Worm (Caenorhabditis elegans) whole organism, young adult: ENCODE measurements around the gene T09F5.1.

ENCODE experiments used
- B0019.2 ChIP-seq: fragments of 200-800 bp; sonication (Bioruptor generic); conservative IDR thresholded peaks from 2 replicates; pipeline ENCODE4 v1.3.6; 2022; ENCODE audit warnings: missing genetic modification reagents, missing genetic modification characterization, missing compliant biosample characterization
- F10E7.11 ChIP-seq: sonication (generic microtip); optimal IDR thresholded peaks from 2 replicates; lab custom pipeline; 2017; ENCODE audit warnings: mild to moderate bottlenecking, missing genetic modification characterization, moderate library complexity, missing compliant biosample characterization
- F23B12.7 ChIP-seq: sonication (generic microtip); optimal IDR thresholded peaks from 2 replicates; lab custom pipeline; 2017; ENCODE audit warnings: missing genetic modification characterization, mild to moderate bottlenecking, missing compliant biosample characterization, antibody characterized with exemption, moderate library complexity; ENCODE audit not compliant: insufficient read depth
- F33H1.4 ChIP-seq: fragments of 200-800 bp; sonication (Bioruptor generic); IDR thresholded peaks from 2 replicates; pipeline ENCODE4 v1.3.6; 2022; ENCODE audit warnings: missing genetic modification reagents, missing genetic modification characterization, missing compliant biosample characterization
- F37B4.10 ChIP-seq: fragments of 200-800 bp; sonication (Bioruptor generic); IDR thresholded peaks from 2 replicates; pipeline ENCODE4 v1.3.6; 2022; ENCODE audit warnings: missing genetic modification characterization, missing compliant biosample characterization
- F49E8.2 ChIP-seq: sonication (generic microtip); optimal IDR thresholded peaks from 3 replicates; lab custom pipeline; 2017; ENCODE audit warnings: missing genetic modification characterization, mild to moderate bottlenecking, missing compliant biosample characterization, antibody characterized with exemption, moderate library complexity; ENCODE audit not compliant: insufficient read depth
- F57A8.1 ChIP-seq: fragments of 200-800 bp; sonication (Bioruptor generic); optimal IDR thresholded peaks from 2 replicates; lab custom pipeline; 2018; ENCODE audit warnings: mild to moderate bottlenecking, missing genetic modification characterization, moderate library complexity, missing compliant biosample characterization
- Y53F4B.3 ChIP-seq: fragments of 200-800 bp; sonication (Bioruptor generic); IDR thresholded peaks from 2 replicates; pipeline ENCODE4 v1.3.6; 2022; ENCODE audit warnings: missing genetic modification reagents, missing genetic modification characterization, missing compliant biosample characterization
- Y67H2A.10 ChIP-seq: fragments of 200-800 bp; sonication (Bioruptor generic); conservative IDR thresholded peaks from 2 replicates; pipeline ENCODE4 v1.3.6; 2022; ENCODE audit warnings: missing genetic modification reagents, missing genetic modification characterization, missing compliant biosample characterization
- Y79H2A.3 ChIP-seq: fragments of 200-800 bp; sonication (Bioruptor generic); conservative IDR thresholded peaks from 2 replicates; pipeline ENCODE4 v1.3.6; 2022; ENCODE audit warnings: missing genetic modification reagents, missing genetic modification characterization, missing compliant biosample characterization
- Y95B8A.8 ChIP-seq: fragments of 200-800 bp; sonication (Bioruptor generic); IDR thresholded peaks from 2 replicates; pipeline ENCODE4 v1.3.6; 2022; ENCODE audit warnings: missing genetic modification reagents, missing genetic modification characterization, missing compliant biosample characterization
- bed-2 ChIP-seq: fragments of 200-800 bp; sonication (Bioruptor generic); IDR thresholded peaks from 2 replicates; pipeline ENCODE4 v1.3.6; 2022; ENCODE audit warnings: missing genetic modification reagents, missing genetic modification characterization, missing compliant biosample characterization
- cebp-2 ChIP-seq: fragments of 200-800 bp; sonication (Bioruptor generic); IDR thresholded peaks from 2 replicates; pipeline ENCODE4 v1.3.6; 2022; ENCODE audit warnings: missing genetic modification characterization, missing compliant biosample characterization
- ceh-40 ChIP-seq: fragments of 200-800 bp; sonication (Bioruptor generic); IDR thresholded peaks from 2 replicates; pipeline ENCODE4 v1.3.6; 2022; ENCODE audit warnings: missing genetic modification characterization, missing compliant biosample characterization
- ceh-79 ChIP-seq: sonication (generic microtip); optimal IDR thresholded peaks from 2 replicates; lab custom pipeline; 2017; ENCODE audit warnings: mild to moderate bottlenecking, missing genetic modification characterization, missing compliant biosample characterization
- dox-1 ChIP-seq: fragments of 200-800 bp; sonication (Bioruptor generic); IDR thresholded peaks from 2 replicates; pipeline ENCODE4 v1.3.6; 2022; ENCODE audit warnings: missing genetic modification reagents, missing genetic modification characterization, missing compliant biosample characterization
- efl-1 ChIP-seq: fragments of 150-350 bp; optimal IDR thresholded peaks from 2 replicates; lab custom pipeline; 2014; ENCODE audit warnings: missing biosample characterization, missing genetic modification reagents, missing genetic modification characterization
- egrh-3 ChIP-seq: fragments of 200-800 bp; sonication (Bioruptor generic); IDR thresholded peaks from 2 replicates; pipeline ENCODE4 v1.3.6; 2022; ENCODE audit warnings: missing genetic modification reagents, missing genetic modification characterization, missing compliant biosample characterization
- ets-4 ChIP-seq: fragments of 200-800 bp; sonication (Bioruptor generic); optimal IDR thresholded peaks from 2 replicates; lab custom pipeline; 2018; ENCODE audit warnings: mild to moderate bottlenecking, missing genetic modification characterization, missing compliant biosample characterization
- fkh-3 ChIP-seq: sonication (generic microtip); optimal IDR thresholded peaks from 2 replicates; lab custom pipeline; 2016; ENCODE audit warnings: mild to moderate bottlenecking, missing genetic modification characterization, missing compliant biosample characterization
- hrde-1 ChIP-seq: sonication (generic microtip); optimal IDR thresholded peaks from 2 replicates; lab custom pipeline; 2016; ENCODE audit warnings: missing genetic modification characterization, mild to moderate bottlenecking, missing compliant biosample characterization, moderate library complexity, missing genotype, missing genetic modification reagents, borderline replicate concordance
- let-526 ChIP-seq: fragments of 200-800 bp; sonication (Bioruptor generic); IDR thresholded peaks from 2 replicates; pipeline ENCODE4 v1.3.6; 2022; ENCODE audit warnings: missing genetic modification reagents, missing genetic modification characterization, missing compliant biosample characterization
- let-607 ChIP-seq, 2 experiments: fragments of 200-800 bp in 1 of 2; sonication (Bioruptor generic) in 1 of 2; sonication (generic microtip) in 1 of 2; optimal IDR thresholded peaks; 2 replicates each; lab custom pipeline; 2016 to 2018; ENCODE audit warnings: mild to moderate bottlenecking in 2 of 2, missing compliant biosample characterization in 2 of 2, missing genetic modification characterization in 2 of 2, moderate library complexity in 2 of 2, missing genotype in 1 of 2
- lin-26 ChIP-seq: fragments of 200-800 bp; sonication (Bioruptor generic); IDR thresholded peaks from 2 replicates; pipeline ENCODE4 v1.3.6; 2022; ENCODE audit warnings: missing genetic modification reagents, missing genetic modification characterization, missing compliant biosample characterization
- lin-35 ChIP-seq, 3 experiments: fragments of 150-350 bp in 2 of 3; sonication (generic microtip) in 1 of 3; optimal IDR thresholded peaks; 2 replicates each; lab custom pipeline; 2014 to 2018; ENCODE audit warnings: missing biosample characterization in 3 of 3, missing genetic modification characterization in 3 of 3, missing genetic modification reagents in 3 of 3
- lin-40 ChIP-seq: sonication (generic microtip); optimal IDR thresholded peaks from 2 replicates; lab custom pipeline; 2016; ENCODE audit warnings: missing genetic modification characterization, mild to moderate bottlenecking, missing compliant biosample characterization, missing genotype, missing genetic modification reagents
- lin-54 ChIP-seq: fragments of 200-800 bp; sonication (Bioruptor generic); optimal IDR thresholded peaks from 2 replicates; lab custom pipeline; 2018; ENCODE audit warnings: mild to moderate bottlenecking, missing genetic modification characterization, missing compliant biosample characterization
- lir-1 ChIP-seq: fragments of 200-800 bp; sonication (Bioruptor generic); conservative IDR thresholded peaks from 2 replicates; pipeline ENCODE4 v1.3.6; 2022; ENCODE audit warnings: missing genetic modification reagents, missing genetic modification characterization, missing compliant biosample characterization
- lsl-1 ChIP-seq: fragments of 200-800 bp; sonication (Bioruptor generic); optimal IDR thresholded peaks from 2 replicates; lab custom pipeline; 2018; ENCODE audit warnings: mild to moderate bottlenecking, missing genetic modification characterization, moderate library complexity, missing compliant biosample characterization
- madf-3 ChIP-seq: fragments of 200-800 bp; sonication (Bioruptor generic); IDR thresholded peaks from 2 replicates; pipeline ENCODE4 v1.3.6; 2022; ENCODE audit warnings: missing genetic modification reagents, missing genetic modification characterization, missing compliant biosample characterization
- nfya-1 ChIP-seq: sonication (generic microtip); optimal IDR thresholded peaks from 2 replicates; lab custom pipeline; 2017; ENCODE audit warnings: antibody characterized with exemption, missing compliant biosample characterization, missing genetic modification characterization, borderline replicate concordance; ENCODE audit not compliant: insufficient read depth
- nfya-2 ChIP-seq: fragments of 200-800 bp; sonication (Bioruptor generic); IDR thresholded peaks from 2 replicates; pipeline ENCODE4 v1.3.6; 2022; ENCODE audit warnings: missing genetic modification reagents, missing genetic modification characterization, missing compliant biosample characterization
- nhr-80 ChIP-seq: sonication (generic microtip); optimal IDR thresholded peaks from 2 replicates; lab custom pipeline; 2016; ENCODE audit warnings: missing genetic modification characterization, missing compliant biosample characterization
- pha-4 ChIP-seq: fragments of 150-350 bp; sonication (generic microtip); optimal IDR thresholded peaks from 2 replicates; lab custom pipeline; 2014; ENCODE audit warnings: missing biosample characterization, missing genetic modification reagents, missing genetic modification characterization
- rcor-1 ChIP-seq: fragments of 200-800 bp; sonication (Bioruptor generic); IDR thresholded peaks from 2 replicates; pipeline ENCODE4 v1.3.6; 2022; ENCODE audit warnings: missing genetic modification reagents, missing genetic modification characterization, missing compliant biosample characterization
- rec-8 ChIP-seq, 2 experiments: sonication (generic microtip); optimal IDR thresholded peaks; 2 replicates each; lab custom pipeline; 2016; ENCODE audit warnings: mild to moderate bottlenecking in 2 of 2, missing genetic modification characterization in 2 of 2, missing genetic modification reagents in 2 of 2, missing genotype in 2 of 2, missing biosample characterization in 1 of 2, missing compliant biosample characterization in 1 of 2, moderate library complexity in 1 of 2
- repo-1 ChIP-seq: sonication (generic microtip); optimal IDR thresholded peaks from 2 replicates; lab custom pipeline; 2017; ENCODE audit warnings: mild to moderate bottlenecking, missing genetic modification characterization, missing compliant biosample characterization
- sea-2 ChIP-seq: fragments of 200-800 bp; sonication (Bioruptor generic); IDR thresholded peaks from 2 replicates; pipeline ENCODE4 v1.3.6; 2022; ENCODE audit warnings: missing genetic modification characterization, missing compliant biosample characterization
- snpc-1.1 ChIP-seq: sonication (generic microtip); optimal IDR thresholded peaks from 2 replicates; lab custom pipeline; 2017; ENCODE audit warnings: missing genetic modification characterization, mild to moderate bottlenecking, missing compliant biosample characterization, antibody characterized with exemption, moderate library complexity, missing genotype, missing genetic modification reagents; ENCODE audit not compliant: insufficient read depth
- snpc-1.3 ChIP-seq: sonication (generic microtip); optimal IDR thresholded peaks from 2 replicates; lab custom pipeline; 2017; ENCODE audit warnings: missing genetic modification characterization, mild to moderate bottlenecking, missing compliant biosample characterization, antibody characterized with exemption, moderate library complexity, missing genotype, missing genetic modification reagents; ENCODE audit not compliant: insufficient read depth
- snpc-3.4 ChIP-seq: sonication (generic microtip); optimal IDR thresholded peaks from 2 replicates; lab custom pipeline; 2017; ENCODE audit warnings: missing genetic modification characterization, mild to moderate bottlenecking, missing compliant biosample characterization, antibody characterized with exemption, moderate library complexity, missing genotype, missing genetic modification reagents
- somi-1 ChIP-seq: fragments of 200-800 bp; sonication (Bioruptor generic); optimal IDR thresholded peaks from 2 replicates; lab custom pipeline; 2018; ENCODE audit warnings: mild to moderate bottlenecking, missing genetic modification characterization, missing compliant biosample characterization
- sptf-2 ChIP-seq: fragments of 200-800 bp; sonication (Bioruptor generic); optimal IDR thresholded peaks from 2 replicates; lab custom pipeline; 2018; ENCODE audit warnings: mild to moderate bottlenecking, missing genetic modification characterization, missing compliant biosample characterization
- tbp1 ChIP-seq: fragments of 200-800 bp; sonication (Bioruptor generic); optimal IDR thresholded peaks from 2 replicates; lab custom pipeline; 2018; ENCODE audit warnings: mild to moderate bottlenecking, missing genetic modification characterization, missing compliant biosample characterization
- zfh-2 ChIP-seq: fragments of 200-800 bp; sonication (Bioruptor generic); conservative IDR thresholded peaks from 2 replicates; pipeline ENCODE4 v1.3.6; 2022; ENCODE audit warnings: missing genetic modification reagents, missing genetic modification characterization, missing compliant biosample characterization
- zim-3 ChIP-seq: sonication (generic microtip); optimal IDR thresholded peaks from 2 replicates; lab custom pipeline; 2017; ENCODE audit warnings: mild to moderate bottlenecking, missing genetic modification characterization, moderate library complexity, missing compliant biosample characterization

The T09F5.1 gene

ce11 chrV:15136772-15137171, 12.1 kb upstream of the T09F5.1 start, which contains the start of gene aipl-1 (continued):
- TF ChIP-seq bed-2 (GFP tag; lab: Robert Waterston, UW): no peak
- no peak for TF ChIP-seq repo-1 (tag; lab: Kevin White, UChicago)
- TF ChIP-seq snpc-3.4 (tag; lab: Kevin White, UChicago): peak; percentile 25
- no peak for TF ChIP-seq hrde-1 (tag; lab: Kevin White, UChicago)
- no peak for TF ChIP-seq Y79H2A.3
- TF ChIP-seq lir-1: no peak
- no peak for TF ChIP-seq zfh-2 (GFP tag; lab: Robert Waterston, UW)
- no peak for TF ChIP-seq snpc-1.3 (tag; lab: Kevin White, UChicago)
- TF ChIP-seq cebp-2 (GFP tag; lab: Robert Waterston, UW): no peak
- no peak for TF ChIP-seq F57A8.1 (GFP tag; lab: Kevin White, UChicago)
- TF ChIP-seq sea-2 (GFP tag; lab: Robert Waterston, UW): no peak
- TF ChIP-seq nhr-80 (tag; lab: Kevin White, UChicago): peak; percentile 2
- no peak for TF ChIP-seq F37B4.10 (GFP tag; lab: Robert Waterston, UW)
- TF ChIP-seq F49E8.2 (tag; lab: Kevin White, UChicago): peak; percentile 77
- TF ChIP-seq let-526: no peak
- TF ChIP-seq tbp1 (GFP tag; lab: Kevin White, UChicago): peak; percentile 34
- no peak for TF ChIP-seq ceh-79 (tag; lab: Kevin White, UChicago)
- 0 out of 2 replicates have a peak, but pooled peaks have one; percentile 42 for TF ChIP-seq B0019.2 (GFP tag; lab: Robert Waterston, UW)
- TF ChIP-seq fkh-3 (tag; lab: Kevin White, UChicago): no peak
- TF ChIP-seq F33H1.4: 0 out of 2 replicates have a peak, but pooled peaks have one; percentile 31
- no peak for TF ChIP-seq nfya-2 (GFP tag; lab: Robert Waterston, UW)
- TF ChIP-seq egrh-3: no peak
- TF ChIP-seq ceh-40: no peak
- no peak for TF ChIP-seq nfya-1 (tag; lab: Kevin White, UChicago)
- TF ChIP-seq lin-40: no peak
- TF ChIP-seq F23B12.7: peak; percentile 76
- no peak for TF ChIP-seq ets-4
- no peak for TF ChIP-seq Y53F4B.3 (GFP tag; lab: Robert Waterston, UW)
- no peak for TF ChIP-seq let-607 (tag; optimal IDR thresholded peaks at IDR 0.05; lab: Kevin White, UChicago)
- peak; percentile 48 for TF ChIP-seq lsl-1
- 0 out of 2 replicates have a peak, but pooled peaks have one; percentile 31 for TF ChIP-seq Y95B8A.8 (GFP tag; lab: Robert Waterston, UW)
- no peak for TF ChIP-seq madf-3 (GFP tag; lab: Robert Waterston, UW)
- TF ChIP-seq lin-54 (GFP tag; lab: Kevin White, UChicago): peak; percentile 62
- no peak for TF ChIP-seq sptf-2 (GFP tag; lab: Kevin White, UChicago)
- peak; percentile 51; the same call in 1 of the 2 replicates for TF ChIP-seq rcor-1 (GFP tag; lab: Robert Waterston, UW)
- no peak for TF ChIP-seq somi-1 (GFP tag; lab: Kevin White, UChicago)
- TF ChIP-seq zim-3 (tag; lab: Kevin White, UChicago): no peak
- no peak for TF ChIP-seq F10E7.11 (tag; lab: Kevin White, UChicago)
- no peak for TF ChIP-seq snpc-1.1 (tag; lab: Kevin White, UChicago)
- 0 out of 2 replicates have a peak, but pooled peaks have one; percentile 15 for TF ChIP-seq Y67H2A.10 (GFP tag; lab: Robert Waterston, UW)
- TF ChIP-seq dox-1 (GFP tag; lab: Robert Waterston, UW): peak; percentile 73
- no peak for TF ChIP-seq lin-26 (GFP tag; lab: Robert Waterston, UW)
- TF ChIP-seq rec-8 (tag; optimal IDR thresholded peaks at IDR 0.05; lab: Kevin White, UChicago): no peak
- peak; percentile 61 for TF ChIP-seq efl-1 (GFP tag; lab: Kevin White, UChicago)
- peak in 1 of 3 experiments; percentile 53 for TF ChIP-seq lin-35 (GFP tag; optimal IDR thresholded peaks at IDR 0.05; lab: Kevin White, UChicago)
- no peak for TF ChIP-seq pha-4 (tag; lab: Kevin White, UChicago)
